Worm (Caenorhabditis elegans) whole organism, late embryonic: ENCODE results near the gene aakg-4.

Source experiments
- C08G9.2 ChIP-seq: sonication (generic microtip); optimal IDR thresholded peaks from 2 replicates; lab custom pipeline; 2016; ENCODE audit warnings: mild to moderate bottlenecking, missing genetic modification characterization, moderate library complexity, missing compliant biosample characterization
- C38D4.7 ChIP-seq: fragments of 200-800 bp; sonication (Bioruptor generic); optimal IDR thresholded peaks from 2 replicates; lab custom pipeline; 2018; ENCODE audit warnings: mild to moderate bottlenecking, missing genetic modification characterization, moderate library complexity, missing compliant biosample characterization
- K09A11.1 ChIP-seq: sonication (generic microtip); optimal IDR thresholded peaks from 2 replicates; lab custom pipeline; 2017; ENCODE audit warnings: antibody characterized with exemption, mild to moderate bottlenecking, missing genetic modification characterization, missing compliant biosample characterization; ENCODE audit not compliant: insufficient read depth
- T23F11.4 ChIP-seq: fragments of 200-800 bp; sonication (Bioruptor generic); optimal IDR thresholded peaks from 2 replicates; lab custom pipeline; 2018; ENCODE audit warnings: mild to moderate bottlenecking, missing genetic modification characterization, missing compliant biosample characterization
- ahr-1 ChIP-seq: sonication (generic microtip); optimal IDR thresholded peaks from 2 replicates; lab custom pipeline; 2016; ENCODE audit warnings: missing genetic modification characterization, missing compliant biosample characterization
- ceh-14 ChIP-seq: sonication (generic microtip); optimal IDR thresholded peaks from 2 replicates; lab custom pipeline; 2016; ENCODE audit warnings: missing genotype, missing genetic modification characterization, missing compliant biosample characterization
- ceh-18 ChIP-seq: sonication (generic microtip); optimal IDR thresholded peaks from 2 replicates; lab custom pipeline; 2016; ENCODE audit warnings: missing genetic modification characterization, missing compliant biosample characterization
- ceh-22 ChIP-seq: sonication (generic microtip); optimal IDR thresholded peaks from 2 replicates; lab custom pipeline; 2017; ENCODE audit warnings: missing biosample characterization, missing genetic modification characterization
- ceh-31 ChIP-seq: sonication (generic microtip); optimal IDR thresholded peaks from 2 replicates; lab custom pipeline; 2016; ENCODE audit warnings: missing genetic modification characterization, missing compliant biosample characterization
- ceh-48 ChIP-seq: sonication (generic microtip); optimal IDR thresholded peaks from 2 replicates; lab custom pipeline; 2016; ENCODE audit warnings: missing genetic modification characterization, inconsistent platforms, missing compliant biosample characterization
- ceh-9 ChIP-seq: sonication (generic microtip); optimal IDR thresholded peaks from 2 replicates; lab custom pipeline; 2016; ENCODE audit warnings: mild to moderate bottlenecking, missing genetic modification characterization, inconsistent platforms, missing compliant biosample characterization
- che-1 ChIP-seq: sonication (generic microtip); optimal IDR thresholded peaks from 2 replicates; lab custom pipeline; 2016; ENCODE audit warnings: mild to moderate bottlenecking, missing genetic modification characterization, missing compliant biosample characterization
- elt-2 ChIP-seq: sonication (generic microtip); optimal IDR thresholded peaks from 2 replicates; lab custom pipeline; 2016; ENCODE audit warnings: missing genetic modification reagents, missing genetic modification characterization, missing compliant biosample characterization
- elt-4 ChIP-seq: sonication (generic microtip); optimal IDR thresholded peaks from 2 replicates; lab custom pipeline; 2016; ENCODE audit warnings: missing genetic modification characterization, missing compliant biosample characterization
- ets-4 ChIP-seq: sonication (generic microtip); optimal IDR thresholded peaks from 2 replicates; lab custom pipeline; 2016; ENCODE audit warnings: missing genetic modification characterization, missing compliant biosample characterization
- eyg-1 ChIP-seq: sonication (generic microtip); optimal IDR thresholded peaks from 2 replicates; lab custom pipeline; 2016; ENCODE audit warnings: missing genotype, missing genetic modification characterization, missing compliant biosample characterization
- gmeb-2 ChIP-seq: sonication (generic microtip); optimal IDR thresholded peaks from 2 replicates; lab custom pipeline; 2016; ENCODE audit warnings: missing genetic modification characterization, inconsistent platforms, missing compliant biosample characterization
- hlh-30 ChIP-seq: sonication (generic microtip); optimal IDR thresholded peaks from 2 replicates; lab custom pipeline; 2017; ENCODE audit warnings: antibody characterized with exemption, missing genetic modification characterization, missing compliant biosample characterization; ENCODE audit not compliant: insufficient read depth
- lin-11 ChIP-seq: fragments of 200-800 bp; sonication (Bioruptor generic); optimal IDR thresholded peaks from 2 replicates; lab custom pipeline; 2018; ENCODE audit warnings: mild to moderate bottlenecking, missing genetic modification characterization, missing compliant biosample characterization
- madf-2 ChIP-seq: sonication (generic microtip); optimal IDR thresholded peaks from 2 replicates; lab custom pipeline; 2017; ENCODE audit warnings: missing genetic modification characterization, missing compliant biosample characterization
- mec-3 ChIP-seq: sonication (generic microtip); optimal IDR thresholded peaks from 2 replicates; lab custom pipeline; 2016; ENCODE audit warnings: borderline replicate concordance, missing genetic modification characterization, missing compliant biosample characterization
- nhr-11 ChIP-seq: fragments of 150-350 bp; optimal IDR thresholded peaks from 2 replicates; lab custom pipeline; 2014; ENCODE audit warnings: missing biosample characterization, missing genetic modification characterization
- npax-4 ChIP-seq: sonication (generic microtip); optimal IDR thresholded peaks from 2 replicates; lab custom pipeline; 2016; ENCODE audit warnings: missing genetic modification characterization, missing compliant biosample characterization
- odd-2 ChIP-seq: sonication (generic microtip); optimal IDR thresholded peaks from 2 replicates; lab custom pipeline; 2017; ENCODE audit warnings: antibody characterized with exemption, mild to moderate bottlenecking, missing genetic modification characterization, missing compliant biosample characterization
- pax-1 ChIP-seq: fragments of 150-350 bp; optimal IDR thresholded peaks from 2 replicates; lab custom pipeline; 2014; ENCODE audit warnings: missing biosample characterization, missing genetic modification characterization
- ref-2 ChIP-seq: sonication (generic microtip); optimal IDR thresholded peaks from 2 replicates; lab custom pipeline; 2016; ENCODE audit warnings: missing genetic modification characterization, missing compliant biosample characterization
- sox-4 ChIP-seq: sonication (generic microtip); optimal IDR thresholded peaks from 2 replicates; lab custom pipeline; 2017; ENCODE audit warnings: mild to moderate bottlenecking, missing genetic modification characterization, inconsistent platforms, missing compliant biosample characterization
- syd-9 ChIP-seq: sonication (generic microtip); optimal IDR thresholded peaks from 2 replicates; lab custom pipeline; 2016; ENCODE audit warnings: mild to moderate bottlenecking, missing genetic modification characterization, moderate library complexity, missing compliant biosample characterization
- tbx-2 ChIP-seq: sonication (generic microtip); optimal IDR thresholded peaks from 2 replicates; lab custom pipeline; 2016; ENCODE audit warnings: missing genetic modification characterization, missing compliant biosample characterization
- tbx-7 ChIP-seq: sonication (generic microtip); optimal IDR thresholded peaks from 2 replicates; lab custom pipeline; 2016; ENCODE audit warnings: missing genotype, missing genetic modification characterization, missing compliant biosample characterization
- ttx-3 ChIP-seq: sonication (generic microtip); optimal IDR thresholded peaks from 2 replicates; lab custom pipeline; 2016; ENCODE audit warnings: missing genetic modification reagents, missing genetic modification characterization, missing compliant biosample characterization
- unc-3 ChIP-seq, 2 experiments: fragments of 200-800 bp in 1 of 2; sonication (Bioruptor generic) in 1 of 2; sonication (generic microtip) in 1 of 2; conservative IDR thresholded peaks in 1 of 2; optimal IDR thresholded peaks in 1 of 2; 2 replicates each; pipeline versions ENCODE4 v1.3.6 to Lab custom; 2016 to 2022; ENCODE audit warnings: missing compliant biosample characterization in 2 of 2, missing genetic modification characterization in 2 of 2, missing genetic modification reagents in 1 of 2
- unc-55 ChIP-seq: sonication (generic microtip); optimal IDR thresholded peaks from 2 replicates; lab custom pipeline; 2017; ENCODE audit warnings: missing biosample characterization, missing genetic modification reagents, missing genetic modification characterization
- unc-86 ChIP-seq: sonication (generic microtip); optimal IDR thresholded peaks from 2 replicates; lab custom pipeline; 2016; ENCODE audit warnings: missing genetic modification characterization, missing compliant biosample characterization
- zip-5 ChIP-seq: sonication (generic microtip); optimal IDR thresholded peaks from 2 replicates; lab custom pipeline; 2016; ENCODE audit warnings: missing genetic modification characterization, missing compliant biosample characterization
- ztf-16 ChIP-seq: sonication (generic microtip); optimal IDR thresholded peaks from 2 replicates; lab custom pipeline; 2017; ENCODE audit warnings: missing genetic modification characterization, missing compliant biosample characterization

The aakg-4 gene

DNA sequence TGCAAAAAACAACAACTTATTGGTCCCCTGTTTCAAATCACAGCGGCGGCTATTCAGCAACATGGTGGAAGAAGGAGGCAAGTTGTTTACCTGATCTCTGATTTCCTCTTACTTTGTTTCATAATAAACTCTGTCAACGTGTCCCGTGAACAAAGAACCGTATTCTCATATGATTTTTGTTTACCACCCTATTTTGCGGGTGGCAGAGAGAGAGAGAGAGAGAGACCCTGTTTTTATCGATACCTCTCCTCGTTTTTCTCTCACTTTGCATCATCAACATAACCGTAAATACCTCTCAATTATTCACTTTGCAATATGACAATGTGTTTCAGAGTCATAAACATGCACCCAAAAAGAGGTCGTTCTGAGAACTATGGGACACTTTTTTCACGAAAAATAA lies 1.7 kb downstream of the aakg-4 start:
- TF ChIP-seq syd-9 (tag; lab: Kevin White, UChicago) (no peak), elt-4 (no peak), pax-1 (tag; lab: Kevin White, UChicago) (no peak), ttx-3 (tag; lab: Kevin White, UChicago) (no peak)

DNA sequence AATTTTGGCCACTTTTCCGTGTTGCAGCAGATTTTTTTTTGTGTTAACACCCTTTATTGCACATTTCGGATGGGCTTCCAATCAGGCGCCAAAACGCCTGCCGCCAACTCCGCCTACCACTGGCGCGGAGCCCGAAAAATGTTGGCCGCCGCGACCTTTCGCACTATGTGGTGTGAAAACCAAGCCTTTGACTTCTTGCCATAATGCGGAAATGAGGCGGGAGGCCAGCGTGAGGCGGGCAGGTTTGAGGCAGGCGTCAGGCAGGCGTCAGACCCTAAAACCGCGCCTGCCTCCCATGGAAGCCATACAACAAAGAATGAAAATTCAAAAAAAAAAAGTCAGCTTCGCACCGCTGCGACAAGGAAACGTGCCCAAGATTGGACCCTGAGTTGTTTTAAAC lies 2.3 kb downstream of the aakg-4 start:
- TF ChIP-seq npax-4 (tag; lab: Kevin White, UChicago) = no peak
- no peak for TF ChIP-seq che-1
- TF ChIP-seq ets-4 = no peak
- no peak for TF ChIP-seq T23F11.4
- no peak for TF ChIP-seq eyg-1
- TF ChIP-seq odd-2 = no peak
- TF ChIP-seq ahr-1 = no peak
- TF ChIP-seq elt-4 = no peak
- TF ChIP-seq C08G9.2 = no peak
- TF ChIP-seq ceh-14 (tag; lab: Kevin White, UChicago) = no peak
- TF ChIP-seq syd-9 (tag; lab: Kevin White, UChicago) = no peak
- TF ChIP-seq C38D4.7 = no peak
- TF ChIP-seq madf-2 = no peak

DNA sequence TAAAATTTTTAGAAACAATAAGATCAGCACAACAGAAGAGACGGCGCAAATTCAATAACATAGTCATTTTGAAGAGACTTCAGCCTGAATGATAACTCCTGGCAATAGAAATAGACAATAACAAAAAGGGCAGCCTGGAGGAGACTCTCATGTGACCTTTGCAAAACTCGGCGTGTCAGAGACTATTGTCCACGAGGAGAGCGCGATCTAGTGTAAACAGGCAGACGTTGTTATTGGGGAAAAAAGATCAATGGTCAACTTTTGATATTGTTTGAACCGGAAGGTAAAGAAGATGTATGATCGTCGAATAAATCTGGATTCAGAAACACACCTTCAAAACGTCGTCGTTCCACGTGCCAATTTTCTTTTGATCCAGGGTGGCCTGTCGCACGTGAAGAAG lies 2.9 kb downstream of the aakg-4 start:
- TF ChIP-seq elt-4 (no peak), hlh-30 (tag; lab: Kevin White, UChicago) (peak; percentile 51), tbx-7 (no peak)

DNA sequence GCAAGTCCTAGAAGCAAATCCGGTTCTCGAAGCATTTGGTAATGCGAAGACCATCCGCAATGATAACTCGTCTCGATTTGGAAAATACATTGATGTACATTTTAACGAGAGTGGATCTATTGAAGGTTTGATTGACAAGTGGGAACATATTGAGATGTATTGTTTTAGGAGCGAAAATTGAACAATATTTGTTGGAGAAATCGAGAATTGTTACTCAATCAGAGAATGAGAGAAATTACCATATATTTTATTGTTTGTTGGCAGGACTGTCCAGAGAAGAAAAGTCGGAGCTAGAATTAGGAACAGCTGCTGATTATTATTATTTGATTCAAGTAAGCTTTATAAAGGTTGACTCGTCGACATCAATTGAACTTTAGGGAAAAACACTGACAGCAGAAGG lies 14.6 kb downstream of the aakg-4 start:
- no peak for TF ChIP-seq sox-4 (tag; lab: Kevin White, UChicago)
- TF ChIP-seq C38D4.7 = no peak
- no peak for TF ChIP-seq unc-86 (tag; lab: Kevin White, UChicago)

DNA sequence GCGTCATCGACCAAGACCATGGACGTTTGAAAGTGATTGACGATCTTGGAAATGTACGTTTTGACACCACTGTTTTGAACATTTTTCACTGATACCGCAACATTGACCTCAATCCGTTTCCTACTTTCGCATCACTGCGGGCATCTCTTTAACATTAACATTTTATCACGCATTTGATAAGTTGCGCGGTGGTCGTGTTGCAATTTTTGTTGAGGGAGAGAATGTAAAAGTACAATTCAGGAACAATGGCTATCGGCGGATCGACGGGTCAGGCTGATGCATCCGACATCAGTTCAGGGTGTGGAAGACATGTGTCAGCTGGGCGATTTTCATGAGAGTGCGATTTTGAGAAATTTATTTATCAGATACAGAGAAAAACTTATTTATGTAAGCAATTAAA lies 15.9 kb downstream of the aakg-4 start:
- TF ChIP-seq unc-86 (tag; lab: Kevin White, UChicago) (no peak), ceh-22 (tag; lab: Kevin White, UChicago) (no peak), syd-9 (tag; lab: Kevin White, UChicago) (no peak), ceh-48 (no peak), zip-5 (no peak), ceh-14 (tag; lab: Kevin White, UChicago) (no peak), nhr-11 (tag; lab: Kevin White, UChicago) (no peak), C08G9.2 (no peak), tbx-2 (tag; lab: Kevin White, UChicago) (no peak), K09A11.1 (tag; lab: Kevin White, UChicago) (no peak)
- TF ChIP-seq, all 69 proteins: peak for 0

DNA sequence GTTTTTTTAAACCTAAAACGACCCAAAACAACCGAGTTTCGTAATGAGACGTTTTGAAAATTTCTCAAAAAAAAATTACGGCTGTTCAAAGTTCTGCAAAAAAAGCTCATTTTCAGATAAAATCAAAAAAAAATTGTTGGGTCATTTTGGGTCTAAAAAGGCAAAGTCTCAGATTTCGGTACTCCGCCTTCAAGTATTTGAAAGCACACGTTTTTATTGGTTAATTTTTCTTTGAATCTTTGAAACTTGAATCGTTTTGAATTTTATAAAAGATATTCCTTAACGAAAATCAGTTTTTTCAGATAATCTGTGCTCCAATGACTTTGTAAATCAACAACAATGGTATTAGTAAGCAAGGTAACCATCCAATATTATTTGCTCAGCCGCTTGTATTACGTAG lies 16.4 kb downstream of the aakg-4 start, which contains the start of gene hum-6:
Gene hum-6, plus strand, starts transcription at position 301 of the 400 bp plus-strand sequence.
- TF ChIP-seq ceh-22 (tag; lab: Kevin White, UChicago) (no peak), K09A11.1 (tag; lab: Kevin White, UChicago) (no peak), npax-4 (tag; lab: Kevin White, UChicago) (no peak), ceh-14 (tag; lab: Kevin White, UChicago) (no peak), ceh-9 (tag; lab: Kevin White, UChicago) (no peak)

DNA sequence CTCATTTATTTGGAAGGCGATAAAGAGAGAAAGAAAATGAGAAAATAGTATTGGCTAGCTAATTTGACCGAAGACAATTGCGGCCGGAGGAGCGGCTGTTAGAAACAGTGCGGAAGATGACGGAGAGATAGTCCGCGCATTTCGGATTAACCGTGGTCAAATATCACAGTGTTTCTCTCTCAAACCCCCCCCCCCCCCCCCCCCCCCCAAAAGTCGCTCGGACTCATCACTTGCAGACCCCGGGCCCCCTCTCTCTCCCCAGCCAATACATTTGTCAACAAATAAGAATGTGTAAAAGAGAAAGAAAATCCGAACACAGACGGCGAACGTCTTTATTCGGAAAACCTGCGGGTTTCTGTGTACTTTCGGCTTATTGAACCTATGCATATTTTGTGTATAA lies 17.3 kb downstream of the aakg-4 start:
- TF ChIP-seq ceh-31 (tag; lab: Kevin White, UChicago) (no peak), mec-3 (tag; lab: Kevin White, UChicago) (no peak), unc-3 (GFP tag; conservative IDR thresholded peaks at IDR 0.05; lab: Robert Waterston, UW) (no peak), unc-3 (tag; optimal IDR thresholded peaks at IDR 0.05; lab: Kevin White, UChicago) (no peak), gmeb-2 (tag; lab: Kevin White, UChicago) (no peak), ceh-18 (tag; lab: Kevin White, UChicago) (no peak), ceh-48 (no peak), sox-4 (tag; lab: Kevin White, UChicago) (no peak), unc-86 (tag; lab: Kevin White, UChicago) (no peak), ztf-16 (tag; lab: Kevin White, UChicago) (no peak), unc-55 (GFP tag; lab: Kevin White, UChicago) (no peak), ref-2 (tag; lab: Kevin White, UChicago) (no peak), lin-11 (no peak), elt-2 (tag; lab: Kevin White, UChicago) (no peak), tbx-2 (tag; lab: Kevin White, UChicago) (no peak)
- TF ChIP-seq, all 69 proteins: peak for 0
